Worm (Caenorhabditis elegans) whole organism, late embryonic: ENCODE data around the gene nspe-5.
A peak's percentile ranks its signal among the peaks of the same experiment; 100 is the strongest.

Experiments used
- C08G9.2 ChIP-seq: sonication (generic microtip); optimal IDR thresholded peaks from 2 replicates; lab custom pipeline; 2016; ENCODE audit warnings: mild to moderate bottlenecking, missing genetic modification characterization, moderate library complexity, missing compliant biosample characterization
- C38D4.7 ChIP-seq: fragments of 200-800 bp; sonication (Bioruptor generic); optimal IDR thresholded peaks from 2 replicates; lab custom pipeline; 2018; ENCODE audit warnings: mild to moderate bottlenecking, missing genetic modification characterization, moderate library complexity, missing compliant biosample characterization
- F13H6.1 ChIP-seq: sonication (generic microtip); optimal IDR thresholded peaks from 2 replicates; lab custom pipeline; 2016; ENCODE audit warnings: missing genetic modification characterization, missing compliant biosample characterization
- K02D7.2 ChIP-seq: sonication (generic microtip); optimal IDR thresholded peaks from 2 replicates; lab custom pipeline; 2017; ENCODE audit warnings: mild to moderate bottlenecking, missing genetic modification characterization, missing compliant biosample characterization
- T23F11.4 ChIP-seq: fragments of 200-800 bp; sonication (Bioruptor generic); optimal IDR thresholded peaks from 2 replicates; lab custom pipeline; 2018; ENCODE audit warnings: mild to moderate bottlenecking, missing genetic modification characterization, missing compliant biosample characterization
- ahr-1 ChIP-seq: sonication (generic microtip); optimal IDR thresholded peaks from 2 replicates; lab custom pipeline; 2016; ENCODE audit warnings: missing genetic modification characterization, missing compliant biosample characterization
- ama-1 ChIP-seq: fragments of 150-350 bp; optimal IDR thresholded peaks from 2 replicates; lab custom pipeline; 2014
- ceh-14 ChIP-seq: sonication (generic microtip); optimal IDR thresholded peaks from 2 replicates; lab custom pipeline; 2016; ENCODE audit warnings: missing genotype, missing genetic modification characterization, missing compliant biosample characterization
- ceh-19 ChIP-seq: fragments of 200-800 bp; sonication (Bioruptor generic); optimal IDR thresholded peaks from 2 replicates; lab custom pipeline; 2018; ENCODE audit warnings: mild to moderate bottlenecking, missing genetic modification characterization, missing compliant biosample characterization
- ceh-2 ChIP-seq: sonication (generic microtip); optimal IDR thresholded peaks from 2 replicates; lab custom pipeline; 2016; ENCODE audit warnings: missing genotype, missing genetic modification characterization, missing compliant biosample characterization
- ceh-31 ChIP-seq: sonication (generic microtip); optimal IDR thresholded peaks from 2 replicates; lab custom pipeline; 2016; ENCODE audit warnings: missing genetic modification characterization, missing compliant biosample characterization
- ceh-34 ChIP-seq: sonication (generic microtip); optimal IDR thresholded peaks from 2 replicates; lab custom pipeline; 2016; ENCODE audit warnings: mild to moderate bottlenecking, missing genetic modification characterization, missing compliant biosample characterization
- ceh-48 ChIP-seq: sonication (generic microtip); optimal IDR thresholded peaks from 2 replicates; lab custom pipeline; 2016; ENCODE audit warnings: missing genetic modification characterization, inconsistent platforms, missing compliant biosample characterization
- che-1 ChIP-seq: sonication (generic microtip); optimal IDR thresholded peaks from 2 replicates; lab custom pipeline; 2016; ENCODE audit warnings: mild to moderate bottlenecking, missing genetic modification characterization, missing compliant biosample characterization
- elt-2 ChIP-seq: sonication (generic microtip); optimal IDR thresholded peaks from 2 replicates; lab custom pipeline; 2016; ENCODE audit warnings: missing genetic modification reagents, missing genetic modification characterization, missing compliant biosample characterization
- ets-4 ChIP-seq: sonication (generic microtip); optimal IDR thresholded peaks from 2 replicates; lab custom pipeline; 2016; ENCODE audit warnings: missing genetic modification characterization, missing compliant biosample characterization
- fax-1 ChIP-seq: sonication (generic microtip); optimal IDR thresholded peaks from 2 replicates; lab custom pipeline; 2016; ENCODE audit warnings: missing genotype, missing genetic modification characterization, missing compliant biosample characterization
- fkh-10 ChIP-seq: fragments of 150-350 bp; optimal IDR thresholded peaks from 2 replicates; lab custom pipeline; 2014; ENCODE audit warnings: missing biosample characterization, missing genetic modification reagents, missing genetic modification characterization
- fkh-6 ChIP-seq: sonication (generic microtip); optimal IDR thresholded peaks from 2 replicates; lab custom pipeline; 2016; ENCODE audit warnings: missing genetic modification characterization, missing compliant biosample characterization
- hlh-13 ChIP-seq: fragments of 200-800 bp; sonication (Bioruptor generic); optimal IDR thresholded peaks from 2 replicates; lab custom pipeline; 2018; ENCODE audit warnings: mild to moderate bottlenecking, missing genetic modification characterization, missing compliant biosample characterization
- hlh-15 ChIP-seq: sonication (generic microtip); optimal IDR thresholded peaks from 2 replicates; lab custom pipeline; 2016; ENCODE audit warnings: missing genetic modification characterization, missing compliant biosample characterization
- hlh-6 ChIP-seq: sonication (generic microtip); optimal IDR thresholded peaks from 2 replicates; lab custom pipeline; 2016; ENCODE audit warnings: missing genotype, missing genetic modification characterization, missing compliant biosample characterization
- hlh-8 ChIP-seq: sonication (generic microtip); optimal IDR thresholded peaks from 2 replicates; lab custom pipeline; 2016; ENCODE audit warnings: missing genotype, missing genetic modification characterization, missing compliant biosample characterization
- lin-11 ChIP-seq: fragments of 200-800 bp; sonication (Bioruptor generic); optimal IDR thresholded peaks from 2 replicates; lab custom pipeline; 2018; ENCODE audit warnings: mild to moderate bottlenecking, missing genetic modification characterization, missing compliant biosample characterization
- madf-2 ChIP-seq: sonication (generic microtip); optimal IDR thresholded peaks from 2 replicates; lab custom pipeline; 2017; ENCODE audit warnings: missing genetic modification characterization, missing compliant biosample characterization
- nfya-1 ChIP-seq: sonication (generic microtip); optimal IDR thresholded peaks from 2 replicates; lab custom pipeline; 2017; ENCODE audit warnings: missing genetic modification characterization, mild to moderate bottlenecking, missing compliant biosample characterization, antibody characterized with exemption, moderate library complexity
- nhr-11 ChIP-seq: fragments of 150-350 bp; optimal IDR thresholded peaks from 2 replicates; lab custom pipeline; 2014; ENCODE audit warnings: missing biosample characterization, missing genetic modification characterization
- odd-2 ChIP-seq: sonication (generic microtip); optimal IDR thresholded peaks from 2 replicates; lab custom pipeline; 2017; ENCODE audit warnings: antibody characterized with exemption, mild to moderate bottlenecking, missing genetic modification characterization, missing compliant biosample characterization
- pag-3 ChIP-seq: sonication (generic microtip); optimal IDR thresholded peaks from 2 replicates; lab custom pipeline; 2016; ENCODE audit warnings: missing compliant biosample characterization, missing genetic modification characterization, borderline replicate concordance
- pax-1 ChIP-seq: fragments of 150-350 bp; optimal IDR thresholded peaks from 2 replicates; lab custom pipeline; 2014; ENCODE audit warnings: missing biosample characterization, missing genetic modification characterization
- pha-2 ChIP-seq: sonication (generic microtip); optimal IDR thresholded peaks from 2 replicates; lab custom pipeline; 2017; ENCODE audit warnings: mild to moderate bottlenecking, missing genetic modification characterization, missing compliant biosample characterization
- ref-2 ChIP-seq: sonication (generic microtip); optimal IDR thresholded peaks from 2 replicates; lab custom pipeline; 2016; ENCODE audit warnings: missing genetic modification characterization, missing compliant biosample characterization
- rnt-1 ChIP-seq: sonication (generic microtip); optimal IDR thresholded peaks from 2 replicates; lab custom pipeline; 2016; ENCODE audit warnings: missing genetic modification characterization, missing compliant biosample characterization
- sdc-2 ChIP-seq: sonication (generic microtip); optimal IDR thresholded peaks from 2 replicates; lab custom pipeline; 2016; ENCODE audit warnings: missing genotype, missing genetic modification characterization, missing compliant biosample characterization
- syd-9 ChIP-seq: sonication (generic microtip); optimal IDR thresholded peaks from 2 replicates; lab custom pipeline; 2016; ENCODE audit warnings: mild to moderate bottlenecking, missing genetic modification characterization, moderate library complexity, missing compliant biosample characterization
- tbx-2 ChIP-seq: sonication (generic microtip); optimal IDR thresholded peaks from 2 replicates; lab custom pipeline; 2016; ENCODE audit warnings: missing genetic modification characterization, missing compliant biosample characterization
- tbx-7 ChIP-seq: sonication (generic microtip); optimal IDR thresholded peaks from 2 replicates; lab custom pipeline; 2016; ENCODE audit warnings: missing genotype, missing genetic modification characterization, missing compliant biosample characterization
- ttx-3 ChIP-seq: sonication (generic microtip); optimal IDR thresholded peaks from 2 replicates; lab custom pipeline; 2016; ENCODE audit warnings: missing genetic modification reagents, missing genetic modification characterization, missing compliant biosample characterization
- unc-3 ChIP-seq, 2 experiments: fragments of 200-800 bp in 1 of 2; sonication (Bioruptor generic) in 1 of 2; sonication (generic microtip) in 1 of 2; conservative IDR thresholded peaks in 1 of 2; optimal IDR thresholded peaks in 1 of 2; 2 replicates each; pipeline versions ENCODE4 v1.3.6 to Lab custom; 2016 to 2022; ENCODE audit warnings: missing compliant biosample characterization in 2 of 2, missing genetic modification characterization in 2 of 2, missing genetic modification reagents in 1 of 2
- unc-42 ChIP-seq: sonication (generic microtip); optimal IDR thresholded peaks from 2 replicates; lab custom pipeline; 2016; ENCODE audit warnings: missing genotype, missing genetic modification characterization, missing compliant biosample characterization
- unc-55 ChIP-seq: sonication (generic microtip); optimal IDR thresholded peaks from 2 replicates; lab custom pipeline; 2017; ENCODE audit warnings: missing biosample characterization, missing genetic modification reagents, missing genetic modification characterization
- zip-5 ChIP-seq: sonication (generic microtip); optimal IDR thresholded peaks from 2 replicates; lab custom pipeline; 2016; ENCODE audit warnings: missing genetic modification characterization, missing compliant biosample characterization
- ztf-16 ChIP-seq: sonication (generic microtip); optimal IDR thresholded peaks from 2 replicates; lab custom pipeline; 2017; ENCODE audit warnings: missing genetic modification characterization, missing compliant biosample characterization

The nspe-5 gene

ce11 chrII:12677975-12678866 lies 49.6 kb downstream of the nspe-5 start:
- TF ChIP-seq unc-42 (tag; lab: Kevin White, UChicago) (peak; percentile 93), fkh-6 (tag; lab: Kevin White, UChicago) (peak; percentile 24), sdc-2 (tag; lab: Kevin White, UChicago) (no peak), lin-11 (tag; lab: Kevin White, UChicago) (peak; percentile 14), elt-2 (tag; lab: Kevin White, UChicago) (peak; percentile 46), syd-9 (peak; percentile 25), ceh-19 (GFP tag; lab: Kevin White, UChicago) (peak; percentile 38), zip-5 (tag; lab: Kevin White, UChicago) (peak; percentile 61), ceh-48 (peak; percentile 12), ama-1 (lab: Kevin White, UChicago) (no peak), rnt-1 (tag; lab: Kevin White, UChicago) (peak; percentile 87), K02D7.2 (no peak), C08G9.2 (tag; lab: Kevin White, UChicago) (peak; percentile 89), tbx-7 (peak; percentile 74), unc-3 (GFP tag; conservative IDR thresholded peaks at IDR 0.05; lab: Robert Waterston, UW) (no peak), unc-3 (tag; optimal IDR thresholded peaks at IDR 0.05; lab: Kevin White, UChicago) (peak; percentile 18), ceh-14 (tag; lab: Kevin White, UChicago) (no peak), pag-3 (tag; lab: Kevin White, UChicago) (no peak), madf-2 (tag; lab: Kevin White, UChicago) (no peak), pax-1 (tag; lab: Kevin White, UChicago) (peak; percentile 9), che-1 (tag; lab: Kevin White, UChicago) (peak; percentile 26), ceh-31 (tag; lab: Kevin White, UChicago) (peak; percentile 91), ahr-1 (tag; lab: Kevin White, UChicago) (no peak), fkh-10 (GFP tag; lab: Kevin White, UChicago) (no peak), odd-2 (no peak), pha-2 (tag; lab: Kevin White, UChicago) (peak; percentile 8), F13H6.1 (tag; lab: Kevin White, UChicago) (peak; percentile 47), ttx-3 (no peak), ref-2 (tag; lab: Kevin White, UChicago) (peak; percentile 62), fax-1 (tag; lab: Kevin White, UChicago) (peak; percentile 33), hlh-13 (GFP tag; lab: Kevin White, UChicago) (peak; percentile 20), unc-55 (GFP tag; lab: Kevin White, UChicago) (peak; percentile 58), ceh-2 (tag; lab: Kevin White, UChicago) (peak; percentile 79), hlh-15 (peak; percentile 28), C38D4.7 (GFP tag; lab: Kevin White, UChicago) (peak; percentile 14), T23F11.4 (GFP tag; lab: Kevin White, UChicago) (peak; percentile 16), ztf-16 (tag; lab: Kevin White, UChicago) (no peak), hlh-6 (tag; lab: Kevin White, UChicago) (peak; percentile 82), nfya-1 (tag; lab: Kevin White, UChicago) (peak; percentile 43), ceh-34 (tag; lab: Kevin White, UChicago) (no peak), hlh-8 (tag; lab: Kevin White, UChicago) (peak; percentile 39), nhr-11 (tag; lab: Kevin White, UChicago) (no peak), tbx-2 (peak; percentile 81), ets-4 (tag; lab: Kevin White, UChicago) (peak; percentile 82)
